Worm (Caenorhabditis elegans) whole organism, L4/young adult: Measurements from ENCODE around the gene dpy-30.

ENCODE experiments used
- W03F9.2 ChIP-seq: fragments of 150-350 bp; optimal IDR thresholded peaks from 2 replicates; lab custom pipeline; 2014; ENCODE audit warnings: missing biosample characterization, missing genetic modification characterization
- dao-5 ChIP-seq: sonication (generic microtip); optimal IDR thresholded peaks from 2 replicates; lab custom pipeline; 2016; ENCODE audit warnings: missing genotype, missing genetic modification characterization, moderate library complexity, missing compliant biosample characterization

ce11 chrV:12208678-12209077 lies 17.4 kb downstream of the dpy-30 start:
- TF ChIP-seq W03F9.2 (tag; lab: Kevin White, UChicago), result no peak
- TF ChIP-seq dao-5 (tag; lab: Kevin White, UChicago), result no peak
